Fruit fly (Drosophila melanogaster): Measurements from ENCODE around the gene sloth2.
A peak's percentile ranks its signal among the peaks of the same experiment; 100 is the strongest.

sloth2 gene

dm6 chrX:6981470-6981952 lies 29.6 kb upstream of the sloth2 start (continued):
- 0 out of 3 replicates have a peak, but pooled peaks have one; percentile 53 for TF ChIP-seq CG2199 (GFP tag; IDR thresholded peaks at IDR 0.05)
- TF ChIP-seq CG34422 (GFP tag; IDR thresholded peaks at IDR 0.05): no peak
- TF ChIP-seq Sin3A (optimal IDR thresholded peaks at IDR 0.05): no peak
- TF ChIP-seq lab (GFP tag; optimal IDR thresholded peaks at IDR 0.05): peak; percentile 3
- TF ChIP-seq CG11504 (tag; optimal IDR thresholded peaks at IDR 0.05): peak; percentile 2
- peak; percentile 26; the same call in 1 of the 2 replicates for TF ChIP-seq seq (GFP tag; IDR thresholded peaks at IDR 0.05)
- TF ChIP-seq gfzf (GFP tag; optimal IDR thresholded peaks at IDR 0.05): no peak
- peak; percentile 8 for TF ChIP-seq CG17829 (tag; optimal IDR thresholded peaks at IDR 0.05)
- 0 out of 2 replicates have a peak, but pooled peaks have one; percentile 58 for TF ChIP-seq sna (GFP tag; IDR thresholded peaks at IDR 0.05; ENCODE audit: partially characterized antibody)
- no peak for TF ChIP-seq insv (GFP tag; optimal IDR thresholded peaks at IDR 0.05)
- no peak for TF ChIP-seq fru (optimal IDR thresholded peaks at IDR 0.05)
- TF ChIP-seq CG5245 (GFP tag; optimal IDR thresholded peaks at IDR 0.05): peak; percentile 15
- no peak for TF ChIP-seq CG5953 (GFP tag; IDR thresholded peaks at IDR 0.05)
- no peak for TF ChIP-seq scrt (GFP tag; optimal IDR thresholded peaks at IDR 0.05)
- no peak for TF ChIP-seq Taf1 (GFP tag; IDR thresholded peaks at IDR 0.05)
- TF ChIP-seq shn (GFP tag; optimal IDR thresholded peaks at IDR 0.05): no peak
- no peak for TF ChIP-seq CG15073 (GFP tag; optimal IDR thresholded peaks at IDR 0.05)
- TF ChIP-seq ap (GFP tag; IDR thresholded peaks at IDR 0.05): no peak
- TF ChIP-seq Atf-2 (GFP tag; optimal IDR thresholded peaks at IDR 0.05): no peak
- TF ChIP-seq Hey (tag; optimal IDR thresholded peaks at IDR 0.05): no peak
- 0 out of 2 replicates have a peak, but pooled peaks have one; percentile 24 for TF ChIP-seq wdn (GFP tag; IDR thresholded peaks at IDR 0.05)
- peak; percentile 76 for TF ChIP-seq Med (GFP tag)
- TF ChIP-seq CG9727 (GFP tag; optimal IDR thresholded peaks at IDR 0.05): no peak
- peak; percentile 32; the same call in 1 of the 2 replicates for TF ChIP-seq CG13287 (GFP tag; IDR thresholded peaks at IDR 0.05; ENCODE audit: partially characterized antibody)
- TF ChIP-seq Jarid2 (GFP tag; optimal IDR thresholded peaks at IDR 0.05): peak; percentile 71
- no peak for TF ChIP-seq Xbp1 (GFP tag; optimal IDR thresholded peaks at IDR 0.05)
- no peak for TF ChIP-seq crp (GFP tag; optimal IDR thresholded peaks at IDR 0.05)
- TF ChIP-seq Usf (GFP tag; optimal IDR thresholded peaks at IDR 0.05): no peak
- TF ChIP-seq CG12155 (GFP tag; optimal IDR thresholded peaks at IDR 0.05): no peak
- TF ChIP-seq so (GFP tag; IDR thresholded peaks at IDR 0.05): peak; percentile 22; the same call in 1 of the 3 replicates
- no peak for TF ChIP-seq CG6689 (GFP tag; IDR thresholded peaks at IDR 0.05)
- no peak for TF ChIP-seq CG2116 (GFP tag; optimal IDR thresholded peaks at IDR 0.05)
- peak; percentile 39; the same call in 1 of the 2 replicates for TF ChIP-seq bbx (GFP tag; IDR thresholded peaks at IDR 0.05; ENCODE audit: partially characterized antibody)
- TF ChIP-seq Dll (GFP tag; IDR thresholded peaks at IDR 0.05; ENCODE audit: partially characterized antibody): peak; percentile 37; the same call in 1 of the 4 replicates
- TF ChIP-seq Adf1 (GFP tag; IDR thresholded peaks at IDR 0.05): peak; percentile 67
- no peak for TF ChIP-seq CG2202 (tag; optimal IDR thresholded peaks at IDR 0.05)
- peak; percentile 29 for TF ChIP-seq CG18599 (GFP tag; optimal IDR thresholded peaks at IDR 0.05)
- peak; percentile 8 for TF ChIP-seq CG10979 (tag; optimal IDR thresholded peaks at IDR 0.05)
- TF ChIP-seq CG12942 (GFP tag; optimal IDR thresholded peaks at IDR 0.05): no peak
- TF ChIP-seq Vsx1 (GFP tag; optimal IDR thresholded peaks at IDR 0.05): no peak
- TF ChIP-seq CG43689 (GFP tag; IDR thresholded peaks at IDR 0.05): no peak
- TF ChIP-seq CG14441 (GFP tag; IDR thresholded peaks at IDR 0.05): no peak
- TF ChIP-seq CG1792 (GFP tag; optimal IDR thresholded peaks at IDR 0.05): no peak
- TF ChIP-seq Mrtf (GFP tag; IDR thresholded peaks at IDR 0.05): no peak
- TF ChIP-seq sob (GFP tag; IDR thresholded peaks at IDR 0.05): 0 out of 2 replicates have a peak, but pooled peaks have one; percentile 13
- TF ChIP-seq sens (GFP tag): peak; percentile 90
- peak; percentile 21; the same call in 1 of the 2 replicates for TF ChIP-seq E2f2 (GFP tag; IDR thresholded peaks at IDR 0.05)
- no peak for TF ChIP-seq Mes4 (GFP tag; optimal IDR thresholded peaks at IDR 0.05)
- no peak for TF ChIP-seq HHEX (GFP tag; optimal IDR thresholded peaks at IDR 0.05)
- TF ChIP-seq lbe (GFP tag; optimal IDR thresholded peaks at IDR 0.05): peak; percentile 38
- peak; percentile 26; the same call in 1 of the 2 replicates for TF ChIP-seq Bgb (GFP tag; IDR thresholded peaks at IDR 0.05; ENCODE audit: partially characterized antibody)
